Worm (Caenorhabditis elegans) whole organism, L4/young adult: ENCODE results near the gene frm-3.

Experiments used
- W03F9.2 ChIP-seq: fragments of 150-350 bp; optimal IDR thresholded peaks from 2 replicates; lab custom pipeline; 2014; ENCODE audit warnings: missing biosample characterization, missing genetic modification characterization
- dao-5 ChIP-seq: sonication (generic microtip); optimal IDR thresholded peaks from 2 replicates; lab custom pipeline; 2016; ENCODE audit warnings: missing genotype, missing genetic modification characterization, moderate library complexity, missing compliant biosample characterization
- him-1 ChIP-seq: sonication (generic microtip); optimal IDR thresholded peaks from 2 replicates; lab custom pipeline; 2016; ENCODE audit warnings: missing genotype, missing genetic modification reagents, missing genetic modification characterization, missing compliant biosample characterization

ce11 chrX:11590545-11590944, 18.2 kb downstream of the frm-3 start:
- TF ChIP-seq dao-5 (tag; lab: Kevin White, UChicago): no peak
- TF ChIP-seq W03F9.2: no peak
- TF ChIP-seq him-1 (tag; lab: Kevin White, UChicago): no peak
